Worm (Caenorhabditis elegans): ENCODE measurements around the gene cyp-32A1.

The cyp-32A1 gene

ce11 chrV:7785117-7785516, 3.5 kb downstream of the cyp-32A1 start, which contains the start of gene C26F1.1:
Gene C26F1.1 (plus strand): TSS chrV:7785417.
- TF ChIP-seq ceh-16 (tag; optimal IDR thresholded peaks at IDR 0.05): no peak
- TF ChIP-seq nfya-1 (tag; optimal IDR thresholded peaks at IDR 0.05; ENCODE audit: insufficient read depth): no peak
- TF ChIP-seq zag-1 (tag; optimal IDR thresholded peaks at IDR 0.05): no peak
- TF ChIP-seq elt-3 (tag; optimal IDR thresholded peaks at IDR 0.05): no peak
- no peak for TF ChIP-seq nhr-67 (tag; optimal IDR thresholded peaks at IDR 0.05)

ce11 chrV:7785885-7786284, 4.3 kb downstream of the cyp-32A1 start:
- no peak for TF ChIP-seq hmg-11 (tag; optimal IDR thresholded peaks at IDR 0.05)
- no peak for TF ChIP-seq nhr-237 (tag; optimal IDR thresholded peaks at IDR 0.05)
- no peak for TF ChIP-seq mdl-1 (tag; optimal IDR thresholded peaks at IDR 0.05)
- TF ChIP-seq fkh-10 (GFP tag; optimal IDR thresholded peaks at IDR 0.05): no peak
- no peak for TF ChIP-seq nhr-28 (tag; optimal IDR thresholded peaks at IDR 0.05)
- no peak for TF ChIP-seq fkh-2 (tag; optimal IDR thresholded peaks at IDR 0.05)
- TF ChIP-seq nhr-25 (tag; optimal IDR thresholded peaks at IDR 0.05): no peak
- no peak for TF ChIP-seq lsy-12 (tag; optimal IDR thresholded peaks at IDR 0.05)
- no peak for TF ChIP-seq aly-2 (tag; optimal IDR thresholded peaks at IDR 0.05)
- no peak for TF ChIP-seq pha-4 (tag; optimal IDR thresholded peaks at IDR 0.05)
- TF ChIP-seq nhr-43 (tag; optimal IDR thresholded peaks at IDR 0.05; ENCODE audit: poor library complexity, severe bottlenecking): no peak
- TF ChIP-seq ztf-4 (tag; optimal IDR thresholded peaks at IDR 0.05): no peak
- no peak for TF ChIP-seq lin-15B (tag; optimal IDR thresholded peaks at IDR 0.05)
- no peak for TF ChIP-seq unc-62 (GFP tag; optimal IDR thresholded peaks at IDR 0.05)
- no peak for TF ChIP-seq R02D3.7 (tag; optimal IDR thresholded peaks at IDR 0.05)
- no peak for TF ChIP-seq nhr-12 (tag; optimal IDR thresholded peaks at IDR 0.05)
- TF ChIP-seq jun-1 (tag; optimal IDR thresholded peaks at IDR 0.05): no peak
- TF ChIP-seq unc-39 (tag; optimal IDR thresholded peaks at IDR 0.05): no peak

- TF ChIP-seq R02D3.7 (tag; optimal IDR thresholded peaks at IDR 0.05) (no peak), nhr-43 (tag; optimal IDR thresholded peaks at IDR 0.05; ENCODE audit: poor library complexity, severe bottlenecking) (no peak), ceh-16 (tag; optimal IDR thresholded peaks at IDR 0.05) (no peak), fkh-2 (tag; optimal IDR thresholded peaks at IDR 0.05) (no peak), pqm-1 (tag; optimal IDR thresholded peaks at IDR 0.05) (peak; percentile 77), mdl-1 (tag; optimal IDR thresholded peaks at IDR 0.05) (no peak), unc-39 (tag; optimal IDR thresholded peaks at IDR 0.05) (no peak), elt-2 (tag; optimal IDR thresholded peaks at IDR 0.05) (peak; percentile 94)
Measured at ce11 chrV:7786639-7787038, 5.0 kb downstream of the cyp-32A1 start.

ce11 chrV:7793067-7793466, 11.5 kb downstream of the cyp-32A1 start, which contains the start of gene flp-21:
Gene flp-21 (plus strand): TSS chrV:7793367.
- TF ChIP-seq nhr-77 (tag; optimal IDR thresholded peaks at IDR 0.05) (no peak), lsy-12 (tag; optimal IDR thresholded peaks at IDR 0.05) (no peak), elt-3 (tag; optimal IDR thresholded peaks at IDR 0.05) (no peak), R02D3.7 (tag; optimal IDR thresholded peaks at IDR 0.05) (no peak), nhr-25 (tag; optimal IDR thresholded peaks at IDR 0.05) (no peak), pha-4 (tag; optimal IDR thresholded peaks at IDR 0.05) (no peak), fkh-10 (GFP tag; optimal IDR thresholded peaks at IDR 0.05) (no peak), hmg-11 (tag; optimal IDR thresholded peaks at IDR 0.05) (no peak), snpc-4 (tag; optimal IDR thresholded peaks at IDR 0.05) (no peak), eor-1 (tag; optimal IDR thresholded peaks at IDR 0.05) (no peak), nhr-237 (tag; optimal IDR thresholded peaks at IDR 0.05) (no peak), ZK546.5 (tag; optimal IDR thresholded peaks at IDR 0.05) (no peak), unc-62 (GFP tag; optimal IDR thresholded peaks at IDR 0.05) (no peak), nhr-76 (tag; optimal IDR thresholded peaks at IDR 0.05) (no peak), lin-39 (tag; optimal IDR thresholded peaks at IDR 0.05) (no peak)

- TF ChIP-seq sea-2 (GFP tag; optimal IDR thresholded peaks at IDR 0.05) (no peak), ZK546.5 (tag; optimal IDR thresholded peaks at IDR 0.05) (no peak), fkh-10 (GFP tag; optimal IDR thresholded peaks at IDR 0.05) (peak; percentile 15), nhr-12 (tag; optimal IDR thresholded peaks at IDR 0.05) (no peak), aly-2 (tag; optimal IDR thresholded peaks at IDR 0.05) (no peak), unc-39 (tag; optimal IDR thresholded peaks at IDR 0.05) (no peak)
Measured at ce11 chrV:7798079-7798478, 16.5 kb downstream of the cyp-32A1 start, which contains the start of gene ZK742.7. Gene ZK742.7 (plus strand): TSS chrV:7798379.
